Worm (Caenorhabditis elegans) whole organism, L4 larva: Measurements from ENCODE around the gene K01A6.6.

Experiments
- fkh-10 ChIP-seq: fragments of 150-350 bp; optimal IDR thresholded peaks from 2 replicates; lab custom pipeline; 2014; ENCODE audit warnings: missing biosample characterization, missing genetic modification reagents, missing genetic modification characterization
- hlh-30 ChIP-seq: sonication (generic microtip); optimal IDR thresholded peaks from 2 replicates; lab custom pipeline; 2017; ENCODE audit warnings: antibody characterized with exemption, mild to moderate bottlenecking, missing genetic modification characterization, missing compliant biosample characterization; ENCODE audit not compliant: insufficient read depth
- nhr-41 ChIP-seq: fragments of 200-800 bp; sonication (Bioruptor generic); IDR thresholded peaks from 2 replicates; pipeline ENCODE4 v1.3.6; 2022; ENCODE audit warnings: missing genetic modification reagents, missing genetic modification characterization, missing compliant biosample characterization
- pha-4 ChIP-seq, 2 experiments: fragments of 150-350 bp in 1 of 2; fragments of 200-800 bp in 1 of 2; sonication (Bioruptor generic) in 1 of 2; IDR thresholded peaks in 1 of 2; optimal IDR thresholded peaks in 1 of 2; 2 replicates each; pipeline versions ENCODE4 v1.3.6 to Lab custom; 2014 to 2022; ENCODE audit warnings: missing genetic modification characterization in 2 of 2, missing genetic modification reagents in 2 of 2, missing biosample characterization in 1 of 2, missing compliant biosample characterization in 1 of 2
- sdz-12 ChIP-seq: fragments of 200-800 bp; sonication (Bioruptor generic); optimal IDR thresholded peaks from 2 replicates; lab custom pipeline; 2018; ENCODE audit warnings: mild to moderate bottlenecking, missing genetic modification characterization, missing compliant biosample characterization
- unc-130 ChIP-seq: sonication (generic microtip); optimal IDR thresholded peaks from 2 replicates; lab custom pipeline; 2016; ENCODE audit warnings: missing genetic modification reagents, missing genetic modification characterization, missing compliant biosample characterization

DNA sequence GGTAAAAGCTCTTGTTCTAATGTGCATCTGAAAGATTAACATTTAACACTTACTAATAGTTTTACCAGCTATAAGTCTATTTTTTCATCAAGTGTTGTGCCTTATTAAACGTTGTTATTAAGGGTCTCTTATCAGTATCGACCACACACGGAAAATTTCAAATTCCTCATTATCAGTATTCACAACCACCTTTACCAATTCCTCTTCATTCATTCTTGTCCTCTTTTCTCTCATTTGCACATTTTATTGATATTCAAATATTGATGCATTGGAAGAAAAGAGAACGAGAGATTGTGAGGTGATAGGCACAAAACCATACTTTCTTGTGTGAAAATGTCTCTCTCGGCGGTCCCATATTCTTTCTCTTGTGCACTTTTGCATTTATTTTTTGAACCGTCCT lies 13.2 kb upstream of the K01A6.6 start:
- TF ChIP-seq unc-130 (GFP tag; lab: Kevin White, UChicago) (no peak), sdz-12 (GFP tag; lab: Kevin White, UChicago) (no peak), pha-4 (GFP tag; IDR thresholded peaks at IDR 0.05; lab: Robert Waterston, UW) (no peak), pha-4 (tag; optimal IDR thresholded peaks at IDR 0.05; lab: Kevin White, UChicago) (no peak), fkh-10 (no peak), hlh-30 (no peak), nhr-41 (GFP tag; lab: Robert Waterston, UW) (no peak)
